Worm (Caenorhabditis elegans) whole organism, early embryonic: Measurements from ENCODE around the gene F13H8.2.

Experiments
- ama-1 ChIP-seq: fragments of 150-350 bp; optimal IDR thresholded peaks from 2 replicates; lab custom pipeline; 2014
- ets-7 ChIP-seq: sonication (generic microtip); optimal IDR thresholded peaks from 2 replicates; lab custom pipeline; 2016; ENCODE audit warnings: missing genotype, missing genetic modification characterization, missing compliant biosample characterization
- pes-1 ChIP-seq: fragments of 200-800 bp; sonication (Bioruptor generic); IDR thresholded peaks from 2 replicates; pipeline ENCODE4 v1.3.6; 2022; ENCODE audit warnings: missing genetic modification reagents, missing genetic modification characterization, missing compliant biosample characterization
- sea-1 ChIP-seq: fragments of 200-800 bp; sonication (Bioruptor generic); conservative IDR thresholded peaks from 2 replicates; pipeline ENCODE4 v1.3.6; 2022; ENCODE audit warnings: missing genetic modification characterization, missing compliant biosample characterization

DNA sequence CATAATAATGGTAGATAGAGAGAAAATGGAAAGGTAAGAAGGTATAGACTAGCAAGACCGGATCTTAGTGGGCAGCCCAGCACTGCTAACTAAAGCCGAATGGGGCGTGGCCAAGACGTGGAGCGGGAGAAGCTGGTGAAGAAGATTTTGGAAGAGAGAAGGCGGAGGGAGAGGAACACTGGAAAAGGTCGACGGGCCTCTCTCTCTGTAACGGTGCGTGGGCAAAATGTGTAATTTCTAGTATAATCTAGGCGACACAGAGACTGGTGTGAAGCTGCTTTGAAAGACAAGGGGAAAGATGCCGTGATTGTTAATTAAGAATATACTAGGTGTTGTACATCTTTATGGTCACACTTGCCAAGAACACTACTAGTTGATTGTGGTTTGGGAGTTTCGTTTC lies 14.1 kb upstream of the F13H8.2 start, which contains the start of gene F13H8.5:
- TF ChIP-seq ets-7 (tag; lab: Kevin White, UChicago) (no peak), sea-1 (no peak), ama-1 (lab: Kevin White, UChicago) (no peak), pes-1 (GFP tag; lab: Robert Waterston, UW) (no peak)
